Fruit fly (Drosophila melanogaster): Measurements from ENCODE around the gene mrt.

dm6 chr3R:27245401-27245757, 37.1 kb downstream of the mrt start:
- TF ChIP-seq Crg-1 (GFP tag; optimal IDR thresholded peaks at IDR 0.05) (no peak), CG1620 (GFP tag; optimal IDR thresholded peaks at IDR 0.05) (no peak), pad (GFP tag; optimal IDR thresholded peaks at IDR 0.05) (no peak), toe (GFP tag; optimal IDR thresholded peaks at IDR 0.05) (no peak), Mnt (GFP tag; optimal IDR thresholded peaks at IDR 0.05) (no peak), cnc (optimal IDR thresholded peaks at IDR 0.05) (peak in 1 of 2 experiments; percentile 50), kay (GFP tag; ENCODE audit: borderline replicate concordance) (no peak), CG7101 (tag; optimal IDR thresholded peaks at IDR 0.05) (no peak), CG5204 (GFP tag; optimal IDR thresholded peaks at IDR 0.05) (no peak), CG11617 (GFP tag; optimal IDR thresholded peaks at IDR 0.05) (no peak)

Measured in whole organism, adult.